Fruit fly (Drosophila melanogaster): Measurements from ENCODE around the gene CG4199.

DNA sequence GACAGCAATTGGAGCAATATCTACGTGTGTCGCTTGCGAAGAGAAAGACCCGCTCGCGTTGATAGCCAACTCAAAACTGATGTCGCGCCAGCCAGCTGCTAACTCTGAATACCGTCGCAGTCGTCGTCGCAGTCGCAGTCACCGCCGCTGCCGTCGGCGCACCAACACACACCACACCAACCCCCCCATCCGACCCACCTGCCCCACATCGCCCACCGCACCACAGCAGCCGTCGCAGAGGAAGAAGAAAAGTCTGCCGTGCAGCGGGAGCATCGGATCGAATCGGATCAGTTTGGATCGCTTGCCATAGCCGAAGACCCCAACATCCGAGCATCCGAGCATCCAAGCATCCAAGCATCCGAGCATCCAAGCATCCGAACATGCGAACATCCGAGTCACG is 36.9 kb downstream of the CG4199 start:
- TF ChIP-seq Trl (optimal IDR thresholded peaks at IDR 0.05) (no peak), Trl (GFP tag; optimal IDR thresholded peaks at IDR 0.05) (no peak), pum (GFP tag; optimal IDR thresholded peaks at IDR 0.05) (no peak), CG10147 (GFP tag; optimal IDR thresholded peaks at IDR 0.05) (no peak), Doc3 (GFP tag; IDR thresholded peaks at IDR 0.05; ENCODE audit: partially characterized antibody) (no peak), CG10274 (GFP tag; optimal IDR thresholded peaks at IDR 0.05) (no peak), CG6765 (GFP tag; optimal IDR thresholded peaks at IDR 0.05) (no peak), CG7839 (tag; optimal IDR thresholded peaks at IDR 0.05) (no peak), chif (GFP tag; optimal IDR thresholded peaks at IDR 0.05) (no peak), CG6689 (GFP tag; IDR thresholded peaks at IDR 0.05) (no peak)

Measured in whole organism, embryonic.